Fruit fly (Drosophila melanogaster) whole organism, embryonic: ENCODE results near the gene path.

Experiments used
- Awh ChIP-seq: fragments of 200-800 bp; sonication (Bioruptor generic); IDR thresholded peaks from 2 replicates; pipeline ENCODE4, ENCODE4 v1.3.6; 2022; ENCODE audit warnings: missing biosample characterization, missing genetic modification characterization
- BEAF-32 ChIP-seq: fragments of 200-800 bp; sonication (Bioruptor generic); optimal IDR thresholded peaks from 3 replicates; lab custom pipeline; 2017; ENCODE audit warnings: missing biosample characterization, missing genetic modification characterization, mild to moderate bottlenecking, moderate library complexity, missing genetic modification reagents
- Bgb ChIP-seq: fragments of 200-800 bp; sonication (Bioruptor generic); IDR thresholded peaks from 2 replicates; pipeline ENCODE4 v1.3.6; 2022; ENCODE audit warnings: missing biosample characterization, missing genetic modification characterization; ENCODE audit not compliant: partially characterized antibody
- BtbVII ChIP-seq: fragments of 200-800 bp; sonication (Bioruptor generic); optimal IDR thresholded peaks from 3 replicates; lab custom pipeline; 2017; ENCODE audit warnings: missing biosample characterization, mild to moderate bottlenecking, missing genetic modification characterization
- CG10565 ChIP-seq: fragments of 200-800 bp; sonication (Bioruptor generic); optimal IDR thresholded peaks from 3 replicates; lab custom pipeline; 2016; ENCODE audit warnings: missing biosample characterization, mild to moderate bottlenecking, missing genetic modification characterization
- CG14860 ChIP-seq: fragments of 200-800 bp; sonication (Bioruptor generic); IDR thresholded peaks from 3 replicates; pipeline ENCODE4 v1.3.6; 2022; ENCODE audit warnings: missing biosample characterization, missing genetic modification characterization; ENCODE audit not compliant: partially characterized antibody
- CG14965 ChIP-seq: fragments of 200-800 bp; sonication (Bioruptor generic); optimal IDR thresholded peaks from 2 replicates; lab custom pipeline; 2016; ENCODE audit warnings: missing biosample characterization, missing genetic modification characterization, borderline replicate concordance
- CG16813 ChIP-seq: fragments of 200-800 bp; sonication (Bioruptor generic); IDR thresholded peaks from 3 replicates; pipeline ENCODE4 v1.3.6; 2022; ENCODE audit warnings: missing biosample characterization, missing genetic modification characterization; ENCODE audit not compliant: partially characterized antibody
- CG17385 ChIP-seq: fragments of 200-800 bp; sonication (Bioruptor generic); optimal IDR thresholded peaks from 3 replicates; lab custom pipeline; 2018; ENCODE audit warnings: missing biosample characterization, mild to moderate bottlenecking, missing genetic modification characterization
- CG1792 ChIP-seq: fragments of 200-800 bp; sonication (Bioruptor generic); optimal IDR thresholded peaks from 2 replicates; lab custom pipeline; 2016; ENCODE audit warnings: missing biosample characterization, missing genetic modification characterization
- CG31365 ChIP-seq: fragments of 200-800 bp; sonication (Bioruptor generic); optimal IDR thresholded peaks from 2 replicates; lab custom pipeline; 2018; ENCODE audit warnings: missing biosample characterization, mild to moderate bottlenecking, missing genetic modification characterization
- CG31388 ChIP-seq: fragments of 200-800 bp; sonication (Bioruptor generic); optimal IDR thresholded peaks from 2 replicates; lab custom pipeline; 2016; ENCODE audit warnings: missing biosample characterization, missing genetic modification characterization
- CG32532 ChIP-seq: fragments of 200-800 bp; sonication (Bioruptor generic); IDR thresholded peaks from 2 replicates; pipeline ENCODE4 v1.3.6; 2022; ENCODE audit warnings: missing biosample characterization, missing genetic modification characterization
- CG32767 ChIP-seq: fragments of 200-800 bp; sonication (Bioruptor generic); IDR thresholded peaks from 2 replicates; pipeline ENCODE4 v1.3.6; 2022; ENCODE audit warnings: missing biosample characterization, missing genetic modification characterization
- CG4282 ChIP-seq: fragments of 200-800 bp; sonication (Bioruptor generic); optimal IDR thresholded peaks from 2 replicates; lab custom pipeline; 2016; ENCODE audit warnings: missing biosample characterization, missing genetic modification characterization
- CG4360 ChIP-seq: fragments of 200-800 bp; sonication (Bioruptor generic); IDR thresholded peaks from 2 replicates; pipeline ENCODE4 v1.3.6; 2022; ENCODE audit warnings: missing biosample characterization, missing genetic modification characterization
- CG4424 ChIP-seq: fragments of 200-800 bp; sonication (Bioruptor generic); optimal IDR thresholded peaks from 3 replicates; lab custom pipeline; 2016; ENCODE audit warnings: missing biosample characterization, missing genetic modification characterization
- CG6654 ChIP-seq: fragments of 200-800 bp; sonication (Bioruptor generic); optimal IDR thresholded peaks from 2 replicates; lab custom pipeline; 2017; ENCODE audit warnings: missing biosample characterization, mild to moderate bottlenecking, missing genetic modification characterization
- CG7987 ChIP-seq: fragments of 200-800 bp; sonication (Bioruptor generic); optimal IDR thresholded peaks from 2 replicates; lab custom pipeline; 2018; ENCODE audit warnings: missing biosample characterization, mild to moderate bottlenecking, missing genetic modification characterization, moderate library complexity
- CG8281 ChIP-seq: fragments of 200-800 bp; sonication (Bioruptor generic); optimal IDR thresholded peaks from 2 replicates; lab custom pipeline; 2018; ENCODE audit warnings: missing biosample characterization, mild to moderate bottlenecking, missing genetic modification characterization, moderate library complexity
- CG8290 ChIP-seq, 3 experiments: fragments of 200-800 bp; sonication (Bioruptor generic); optimal IDR thresholded peaks; 2 replicates each; lab custom pipeline; 2016 to 2019; ENCODE audit warnings: missing biosample characterization in 3 of 3, missing genetic modification characterization in 3 of 3, mild to moderate bottlenecking in 2 of 3, moderate library complexity in 1 of 3
- D19A ChIP-seq: fragments of 200-800 bp; optimal IDR thresholded peaks from 3 replicates; lab custom pipeline; 2019; ENCODE audit warnings: missing biosample characterization, mild to moderate bottlenecking, missing genetic modification characterization, moderate library complexity
- Doc2 ChIP-seq: fragments of 200-800 bp; sonication (Bioruptor generic); IDR thresholded peaks from 2 replicates; pipeline ENCODE4 v1.3.6; 2022; ENCODE audit warnings: missing biosample characterization, missing genetic modification characterization
- Med ChIP-seq: fragments of 200-800 bp; sonication (Bioruptor generic); peaks from one replicate; lab custom pipeline; 2016; ENCODE audit warnings: missing biosample characterization, missing genetic modification characterization, mild to moderate bottlenecking, inconsistent platforms, moderate library complexity
- Mes4 ChIP-seq: fragments of 200-800 bp; sonication (Bioruptor generic); optimal IDR thresholded peaks from 2 replicates; lab custom pipeline; 2016; ENCODE audit warnings: missing biosample characterization, missing genetic modification characterization
- NC2α ChIP-seq: fragments of 200-800 bp; sonication (Bioruptor generic); optimal IDR thresholded peaks from 2 replicates; lab custom pipeline; 2016; ENCODE audit warnings: missing biosample characterization, missing genetic modification characterization
- Oaz ChIP-seq: fragments of 200-800 bp; sonication (Bioruptor generic); IDR thresholded peaks from 2 replicates; pipeline ENCODE4 v1.3.6; 2022; ENCODE audit warnings: missing biosample characterization, missing genetic modification characterization
- Oli ChIP-seq: fragments of 200-800 bp; sonication (Bioruptor generic); optimal IDR thresholded peaks from 2 replicates; lab custom pipeline; 2018; ENCODE audit warnings: missing biosample characterization, mild to moderate bottlenecking, missing genetic modification characterization, moderate library complexity
- PHDP ChIP-seq: fragments of 200-800 bp; sonication (Bioruptor generic); optimal IDR thresholded peaks from 3 replicates; lab custom pipeline; 2018; ENCODE audit warnings: missing biosample characterization, mild to moderate bottlenecking, missing genetic modification characterization, moderate library complexity
- Six4 ChIP-seq: fragments of 200-800 bp; sonication (Bioruptor generic); optimal IDR thresholded peaks from 2 replicates; lab custom pipeline; 2016; ENCODE audit warnings: missing biosample characterization, missing genetic modification characterization
- TFAM ChIP-seq: fragments of 200-800 bp; sonication (Bioruptor generic); optimal IDR thresholded peaks from 2 replicates; lab custom pipeline; 2017; ENCODE audit warnings: missing biosample characterization, missing genetic modification characterization, inconsistent platforms
- ash1 ChIP-seq: fragments of 200-800 bp; sonication (Bioruptor generic); optimal IDR thresholded peaks from 2 replicates; lab custom pipeline; 2018; ENCODE audit warnings: missing biosample characterization, mild to moderate bottlenecking, missing genetic modification characterization
- bowl ChIP-seq: fragments of 200-800 bp; sonication (Bioruptor generic); IDR thresholded peaks from 2 replicates; pipeline ENCODE4 v1.3.6; 2022; ENCODE audit warnings: missing biosample characterization, missing genetic modification characterization
- cwo ChIP-seq: fragments of 200-800 bp; sonication (Bioruptor generic); optimal IDR thresholded peaks from 3 replicates; lab custom pipeline; 2017; ENCODE audit warnings: missing biosample characterization, missing genetic modification characterization, mild to moderate bottlenecking, moderate library complexity, missing genetic modification reagents
- dimm ChIP-seq: fragments of 200-800 bp; sonication (Bioruptor generic); IDR thresholded peaks from 2 replicates; pipeline ENCODE4 v1.3.6; 2022; ENCODE audit warnings: missing biosample characterization, missing genetic modification characterization
- ems ChIP-seq: fragments of 200-800 bp; sonication (Bioruptor generic); optimal IDR thresholded peaks from 3 replicates; lab custom pipeline; 2016; ENCODE audit warnings: missing biosample characterization, missing genetic modification characterization
- hkb ChIP-seq, 2 experiments: fragments of 200-800 bp in 1 of 2; fragments of >200 bp in 1 of 2; sonication (Bioruptor generic) in 1 of 2; IDR thresholded peaks in 1 of 2; optimal IDR thresholded peaks in 1 of 2; 2 replicates each; pipeline versions ENCODE4 v1.3.6 to Lab custom; 2017 to 2022; ENCODE audit warnings: missing biosample characterization in 1 of 2, missing genetic modification characterization in 1 of 2
- kah ChIP-seq: fragments of 200-800 bp; sonication (Bioruptor generic); optimal IDR thresholded peaks from 2 replicates; lab custom pipeline; 2018; ENCODE audit warnings: missing biosample characterization, mild to moderate bottlenecking, missing genetic modification characterization
- klu ChIP-seq: fragments of 200-800 bp; sonication (Bioruptor generic); IDR thresholded peaks from 2 replicates; pipeline ENCODE4 v1.3.6; 2022; ENCODE audit warnings: missing biosample characterization, missing genetic modification characterization
- knrl ChIP-seq: fragments of 200-800 bp; sonication (Bioruptor generic); IDR thresholded peaks from 3 replicates; pipeline ENCODE4 v1.3.6; 2022; ENCODE audit warnings: missing biosample characterization, missing genetic modification characterization; ENCODE audit not compliant: partially characterized antibody
- maf-S ChIP-seq: fragments of 200-800 bp; sonication (Bioruptor generic); optimal IDR thresholded peaks from 2 replicates; lab custom pipeline; 2016; ENCODE audit warnings: missing biosample characterization, missing genetic modification characterization
- nerfin-2 ChIP-seq: fragments of 200-800 bp; sonication (Bioruptor generic); IDR thresholded peaks from 2 replicates; pipeline ENCODE4 v1.3.6; 2022; ENCODE audit warnings: missing biosample characterization, missing genetic modification characterization; ENCODE audit not compliant: partially characterized antibody
- pfk ChIP-seq: fragments of 200-800 bp; sonication (Bioruptor generic); optimal IDR thresholded peaks from 2 replicates; lab custom pipeline; 2018; ENCODE audit warnings: missing biosample characterization, mild to moderate bottlenecking, missing genetic modification characterization, moderate library complexity
- pzg ChIP-seq: fragments of 200-800 bp; sonication (Bioruptor generic); optimal IDR thresholded peaks from 3 replicates; lab custom pipeline; 2018; ENCODE audit warnings: missing biosample characterization, mild to moderate bottlenecking, missing genetic modification characterization, moderate library complexity
- so ChIP-seq: fragments of 200-800 bp; sonication (Bioruptor generic); IDR thresholded peaks from 3 replicates; pipeline ENCODE4 v1.3.6; 2022; ENCODE audit warnings: missing biosample characterization, missing genetic modification characterization
- sug ChIP-seq: fragments of 200-800 bp; optimal IDR thresholded peaks from 2 replicates; lab custom pipeline; 2019; ENCODE audit warnings: missing biosample characterization, mild to moderate bottlenecking, missing genetic modification characterization, moderate library complexity
- tna ChIP-seq: fragments of 200-800 bp; sonication (Bioruptor generic); IDR thresholded peaks from 2 replicates; pipeline ENCODE4 v1.3.6; 2022; ENCODE audit warnings: missing biosample characterization, missing genetic modification characterization; ENCODE audit not compliant: partially characterized antibody
- trh ChIP-seq: fragments of 200-800 bp; sonication (Bioruptor generic); optimal IDR thresholded peaks from 2 replicates; lab custom pipeline; 2016; ENCODE audit warnings: missing biosample characterization, missing genetic modification characterization
- wek ChIP-seq: fragments of 200-800 bp; sonication (Bioruptor generic); optimal IDR thresholded peaks from 3 replicates; lab custom pipeline; 2018; ENCODE audit warnings: missing biosample characterization, mild to moderate bottlenecking, missing genetic modification characterization, moderate library complexity

The path gene

dm6 chr3L:9447239-9447777, 57.8 kb downstream of the path start (continued):
- no peak for TF ChIP-seq Oaz (GFP tag; lab: Robert Waterston, UW)
- TF ChIP-seq pfk (GFP tag; lab: Kevin White, UChicago) = no peak
- TF ChIP-seq wek (GFP tag; lab: Kevin White, UChicago) = no peak
- no peak for TF ChIP-seq CG31388 (GFP tag; lab: Kevin White, UChicago)
- no peak for TF ChIP-seq CG7987
- TF ChIP-seq maf-S = no peak
- no peak for TF ChIP-seq CG17385 (GFP tag; lab: Kevin White, UChicago)
- TF ChIP-seq CG31365 (tag; lab: Kevin White, UChicago) = no peak
- TF ChIP-seq CG6654 = no peak
- TF ChIP-seq tna (GFP tag; lab: Robert Waterston, UW) = no peak
- TF ChIP-seq Six4 (GFP tag; lab: Kevin White, UChicago) = no peak
- no peak for TF ChIP-seq CG4424 (GFP tag; lab: Kevin White, UChicago)
- TF ChIP-seq TFAM (GFP tag; lab: Kevin White, UChicago) = no peak
- TF ChIP-seq CG4282 (GFP tag; lab: Kevin White, UChicago) = no peak
- no peak for TF ChIP-seq ash1 (GFP tag; lab: Kevin White, UChicago)
- peak; percentile 85 for TF ChIP-seq CG4360
- TF ChIP-seq dimm (GFP tag; lab: Robert Waterston, UW) = no peak
- no peak for TF ChIP-seq NC2α (GFP tag; lab: Kevin White, UChicago)
- TF ChIP-seq CG32767 (GFP tag; lab: Robert Waterston, UW) = 0 out of 2 replicates have a peak, but pooled peaks have one; percentile 7
- peak; percentile 82 for TF ChIP-seq Med (GFP tag; lab: Kevin White, UChicago)
- TF ChIP-seq kah (GFP tag; lab: Kevin White, UChicago) = peak; percentile 38
- TF ChIP-seq klu (GFP tag; lab: Robert Waterston, UW) = no peak
- TF ChIP-seq nerfin-2 (GFP tag; lab: Robert Waterston, UW) = no peak
- TF ChIP-seq Doc2 (GFP tag; lab: Robert Waterston, UW) = no peak
- TF ChIP-seq CG14860 (GFP tag; lab: Robert Waterston, UW) = no peak
- peak; percentile 48 for TF ChIP-seq CG8281 (tag; lab: Kevin White, UChicago)
- no peak for TF ChIP-seq hkb (optimal IDR thresholded peaks at IDR 0.05; lab: Kevin White, UChicago)
- no peak for TF ChIP-seq hkb (GFP tag; IDR thresholded peaks at IDR 0.05; lab: Robert Waterston, UW)
- TF ChIP-seq ems (GFP tag; lab: Kevin White, UChicago) = no peak
- TF ChIP-seq pzg (GFP tag; lab: Kevin White, UChicago) = no peak
- no peak for TF ChIP-seq knrl (GFP tag; lab: Robert Waterston, UW)
- TF ChIP-seq CG8290 (GFP tag; optimal IDR thresholded peaks at IDR 0.05; lab: Kevin White, UChicago) = no peak
- TF ChIP-seq CG8290 (tag; optimal IDR thresholded peaks at IDR 0.05; lab: Kevin White, UChicago) = peak in 1 of 2 experiments; percentile 20
- TF ChIP-seq PHDP (tag; lab: Kevin White, UChicago) = no peak
- no peak for TF ChIP-seq CG1792 (GFP tag; lab: Kevin White, UChicago)
- TF ChIP-seq so = no peak
- peak; percentile 10; the same call in 1 of the 2 replicates for TF ChIP-seq Bgb
- no peak for TF ChIP-seq trh (GFP tag; lab: Kevin White, UChicago)
- TF ChIP-seq BEAF-32 (GFP tag; lab: Kevin White, UChicago) = no peak
- no peak for TF ChIP-seq CG16813 (GFP tag; lab: Robert Waterston, UW)
- TF ChIP-seq D19A (tag; lab: Kevin White, UChicago) = no peak
- no peak for TF ChIP-seq Mes4 (GFP tag; lab: Kevin White, UChicago)
- peak; percentile 12; the same call in 1 of the 2 replicates for TF ChIP-seq CG32532
- TF ChIP-seq Oli (tag; lab: Kevin White, UChicago) = no peak
- TF ChIP-seq sug (tag; lab: Kevin White, UChicago) = peak; percentile 49
- 0 out of 2 replicates have a peak, but pooled peaks have one; percentile 33 for TF ChIP-seq Awh (GFP tag; lab: Robert Waterston, UW)
- TF ChIP-seq cwo (GFP tag; lab: Kevin White, UChicago) = peak; percentile 22
- no peak for TF ChIP-seq CG10565 (GFP tag; lab: Kevin White, UChicago)
- TF ChIP-seq CG14965 (GFP tag; lab: Kevin White, UChicago) = no peak
- TF ChIP-seq BtbVII (GFP tag; lab: Kevin White, UChicago) = peak; percentile 1
- no peak for TF ChIP-seq bowl
